Worm (Caenorhabditis elegans) whole organism, L1 larva: ENCODE data around the gene cpg-8.

Experiments
- C04F5.9 ChIP-seq: sonication (generic microtip); optimal IDR thresholded peaks from 2 replicates; lab custom pipeline; 2016; ENCODE audit warnings: missing genetic modification characterization, missing compliant biosample characterization
- C16A3.4 ChIP-seq: fragments of 150-350 bp; optimal IDR thresholded peaks from 2 replicates; lab custom pipeline; 2014; ENCODE audit warnings: missing biosample characterization, missing genetic modification characterization
- F16B12.6 ChIP-seq: fragments of 150-350 bp; optimal IDR thresholded peaks from 2 replicates; lab custom pipeline; 2014; ENCODE audit warnings: missing biosample characterization, missing genetic modification characterization
- aha-1 ChIP-seq: fragments of 150-350 bp; optimal IDR thresholded peaks from 2 replicates; lab custom pipeline; 2014; ENCODE audit warnings: missing biosample characterization, missing genetic modification characterization
- aly-2 ChIP-seq: fragments of 150-350 bp; optimal IDR thresholded peaks from 2 replicates; lab custom pipeline; 2014; ENCODE audit warnings: missing biosample characterization, missing genetic modification characterization
- ama-1 ChIP-seq: fragments of 150-350 bp; optimal IDR thresholded peaks from 2 replicates; lab custom pipeline; 2014
- blmp-1 ChIP-seq: fragments of 150-350 bp; optimal IDR thresholded peaks from 2 replicates; lab custom pipeline; 2014; ENCODE audit warnings: missing biosample characterization, missing genetic modification characterization
- ceh-82 ChIP-seq, 3 experiments: fragments of 150-350 bp in 1 of 3; sonication (generic microtip) in 2 of 3; optimal IDR thresholded peaks; 2 replicates each; lab custom pipeline; 2014 to 2017; ENCODE audit warnings: missing biosample characterization in 3 of 3, missing genetic modification characterization in 3 of 3
- ceh-88 ChIP-seq: fragments of 200-800 bp; sonication (Bioruptor generic); IDR thresholded peaks from 2 replicates; pipeline ENCODE4 v1.3.6; 2022; ENCODE audit warnings: missing genetic modification characterization, missing compliant biosample characterization
- ces-1 ChIP-seq: fragments of 150-350 bp; optimal IDR thresholded peaks from 2 replicates; lab custom pipeline; 2014; ENCODE audit warnings: missing biosample characterization, missing genetic modification reagents, missing genetic modification characterization
- dpl-1 ChIP-seq, 3 experiments: fragments of 150-350 bp in 2 of 3; sonication (generic microtip) in 1 of 3; optimal IDR thresholded peaks; 2 replicates each; lab custom pipeline; 2014 to 2017; ENCODE audit warnings: missing biosample characterization in 3 of 3, missing genetic modification characterization in 3 of 3, missing genetic modification reagents in 3 of 3
- dsc-1 ChIP-seq: sonication (generic microtip); optimal IDR thresholded peaks from 2 replicates; lab custom pipeline; 2016; ENCODE audit warnings: mild to moderate bottlenecking, missing genetic modification characterization, missing compliant biosample characterization
- efl-1 ChIP-seq, 4 experiments: fragments of 150-350 bp; optimal IDR thresholded peaks in 3 of 4; peaks in 1 of 4; 1 replicate in 1 of 4; 2 replicates in 3 of 4; lab custom pipeline; 2014; ENCODE audit warnings: missing biosample characterization in 2 of 4, missing genetic modification characterization in 2 of 4, missing genetic modification reagents in 2 of 4
- egl-27 ChIP-seq, 2 experiments: fragments of 150-350 bp in 1 of 2; sonication (generic microtip); optimal IDR thresholded peaks; 3 replicates each; lab custom pipeline; 2017 to 2018; ENCODE audit warnings: missing biosample characterization in 2 of 2, missing genetic modification characterization in 2 of 2, missing genetic modification reagents in 2 of 2
- elt-2 ChIP-seq: sonication (generic microtip); optimal IDR thresholded peaks from 2 replicates; lab custom pipeline; 2016; ENCODE audit warnings: missing genetic modification characterization, mild to moderate bottlenecking, inconsistent platforms, missing compliant biosample characterization, missing genetic modification reagents
- elt-3 ChIP-seq, 6 experiments: fragments of 150-350 bp in 1 of 6; sonication (generic microtip); optimal IDR thresholded peaks; 2 replicates each; lab custom pipeline; 2017 to 2018; ENCODE audit warnings: missing biosample characterization in 6 of 6, missing genetic modification characterization in 6 of 6, inconsistent platforms in 1 of 6
- ets-5 ChIP-seq: fragments of 200-800 bp; sonication (Bioruptor generic); IDR thresholded peaks from 2 replicates; pipeline ENCODE4 v1.3.6; 2022; ENCODE audit warnings: missing genetic modification characterization, missing compliant biosample characterization
- fos-1 ChIP-seq: fragments of 150-350 bp; optimal IDR thresholded peaks from 2 replicates; lab custom pipeline; 2014; ENCODE audit warnings: missing biosample characterization, missing genetic modification characterization
- grh-1 ChIP-seq: fragments of 200-800 bp; sonication (Bioruptor generic); IDR thresholded peaks from 2 replicates; pipeline ENCODE4 v1.3.6; 2022; ENCODE audit warnings: missing genetic modification reagents, missing genetic modification characterization, missing compliant biosample characterization
- hlh-4 ChIP-seq: sonication (generic microtip); optimal IDR thresholded peaks from 2 replicates; lab custom pipeline; 2016; ENCODE audit warnings: mild to moderate bottlenecking, missing genetic modification characterization, missing compliant biosample characterization
- hpl-2 ChIP-seq: fragments of 150-350 bp; optimal IDR thresholded peaks from 2 replicates; lab custom pipeline; 2014; ENCODE audit warnings: missing biosample characterization, missing genetic modification reagents, missing genetic modification characterization
- irx-1 ChIP-seq: sonication (generic microtip); optimal IDR thresholded peaks from 2 replicates; lab custom pipeline; 2016; ENCODE audit warnings: missing genetic modification characterization, missing compliant biosample characterization
- lin-13 ChIP-seq: fragments of 150-350 bp; optimal IDR thresholded peaks from 2 replicates; lab custom pipeline; 2014; ENCODE audit warnings: missing biosample characterization, missing genetic modification reagents, missing genetic modification characterization
- lin-14 ChIP-seq: fragments of 200-800 bp; sonication (Bioruptor generic); optimal IDR thresholded peaks from 2 replicates; lab custom pipeline; 2018; ENCODE audit warnings: mild to moderate bottlenecking, missing genetic modification characterization, moderate library complexity, missing compliant biosample characterization
- lin-15B ChIP-seq: fragments of 150-350 bp; sonication (generic microtip); optimal IDR thresholded peaks from 3 replicates; lab custom pipeline; 2014; ENCODE audit warnings: missing biosample characterization, missing genetic modification characterization
- lin-35 ChIP-seq, 2 experiments: fragments of 150-350 bp; optimal IDR thresholded peaks; 2 replicates each; lab custom pipeline; 2014; ENCODE audit warnings: missing biosample characterization in 2 of 2, missing genetic modification characterization in 2 of 2, missing genetic modification reagents in 2 of 2
- lin-39 ChIP-seq: fragments of 150-350 bp; optimal IDR thresholded peaks from 2 replicates; lab custom pipeline; 2014; ENCODE audit warnings: missing biosample characterization, missing genetic modification reagents, missing genetic modification characterization
- lir-3 ChIP-seq: sonication (generic microtip); optimal IDR thresholded peaks from 2 replicates; lab custom pipeline; 2016; ENCODE audit warnings: mild to moderate bottlenecking, missing genetic modification characterization, moderate library complexity, missing compliant biosample characterization; ENCODE audit not compliant: poor library complexity
- lsy-2 ChIP-seq, 2 experiments: fragments of 150-350 bp; optimal IDR thresholded peaks; 2 replicates each; lab custom pipeline; 2014; ENCODE audit warnings: missing biosample characterization in 2 of 2, missing genetic modification characterization in 2 of 2
- mdl-1 ChIP-seq, 2 experiments: fragments of 150-350 bp; optimal IDR thresholded peaks; 2 replicates each; lab custom pipeline; 2014 to 2017; ENCODE audit warnings: missing biosample characterization in 2 of 2, missing genetic modification characterization in 2 of 2, inconsistent platforms in 1 of 2
- nhr-11 ChIP-seq: fragments of 150-350 bp; optimal IDR thresholded peaks from 2 replicates; lab custom pipeline; 2014; ENCODE audit warnings: missing biosample characterization, missing genetic modification characterization
- nhr-12 ChIP-seq: sonication (generic microtip); optimal IDR thresholded peaks from 2 replicates; lab custom pipeline; 2017; ENCODE audit warnings: missing biosample characterization, missing genetic modification characterization
- nhr-28 ChIP-seq: fragments of 150-350 bp; optimal IDR thresholded peaks from 2 replicates; lab custom pipeline; 2014; ENCODE audit warnings: missing biosample characterization, missing genetic modification characterization
- nhr-71 ChIP-seq: sonication (generic microtip); optimal IDR thresholded peaks from 2 replicates; lab custom pipeline; 2016; ENCODE audit warnings: mild to moderate bottlenecking, missing genetic modification characterization, moderate library complexity, missing compliant biosample characterization
- nhr-76 ChIP-seq: sonication (generic microtip); optimal IDR thresholded peaks from 2 replicates; lab custom pipeline; 2017; ENCODE audit warnings: missing biosample characterization, missing genetic modification characterization
- nhr-85 ChIP-seq: sonication (generic microtip); peaks from one replicate; lab custom pipeline; 2016; ENCODE audit warnings: missing genetic modification characterization, inconsistent platforms, missing compliant biosample characterization
- nhr-90 ChIP-seq: sonication (generic microtip); optimal IDR thresholded peaks from 2 replicates; lab custom pipeline; 2016; ENCODE audit warnings: mild to moderate bottlenecking, missing genetic modification characterization, missing compliant biosample characterization; ENCODE audit not compliant: poor library complexity
- pax-3 ChIP-seq: fragments of 200-800 bp; sonication (Bioruptor generic); optimal IDR thresholded peaks from 2 replicates; lab custom pipeline; 2018; ENCODE audit warnings: mild to moderate bottlenecking, missing genetic modification characterization, moderate library complexity, missing compliant biosample characterization
- pqm-1 ChIP-seq: sonication (generic microtip); optimal IDR thresholded peaks from 3 replicates; lab custom pipeline; 2017; ENCODE audit warnings: missing biosample characterization, missing genetic modification characterization
- rnt-1 ChIP-seq: sonication (generic microtip); optimal IDR thresholded peaks from 2 replicates; lab custom pipeline; 2016; ENCODE audit warnings: mild to moderate bottlenecking, missing genetic modification characterization, moderate library complexity, missing compliant biosample characterization
- snu-23 ChIP-seq: sonication (generic microtip); optimal IDR thresholded peaks from 2 replicates; lab custom pipeline; 2016; ENCODE audit warnings: missing genetic modification characterization, missing compliant biosample characterization
- sox-4 ChIP-seq: sonication (generic microtip); optimal IDR thresholded peaks from 2 replicates; lab custom pipeline; 2016; ENCODE audit warnings: missing genetic modification characterization, missing compliant biosample characterization
- sptf-1 ChIP-seq: fragments of 150-350 bp; optimal IDR thresholded peaks from 2 replicates; lab custom pipeline; 2014; ENCODE audit warnings: missing biosample characterization, missing genetic modification characterization
- sup-37 ChIP-seq: fragments of 200-800 bp; sonication (Bioruptor generic); optimal IDR thresholded peaks from 2 replicates; lab custom pipeline; 2018; ENCODE audit warnings: mild to moderate bottlenecking, missing genetic modification characterization, missing compliant biosample characterization
- unc-130 ChIP-seq: fragments of 150-350 bp; optimal IDR thresholded peaks from 2 replicates; lab custom pipeline; 2017; ENCODE audit warnings: missing biosample characterization, missing genetic modification characterization, inconsistent platforms
- unc-30 ChIP-seq: sonication (generic microtip); optimal IDR thresholded peaks from 2 replicates; lab custom pipeline; 2017; ENCODE audit warnings: missing biosample characterization, missing genetic modification characterization
- unc-86 ChIP-seq: sonication (generic microtip); optimal IDR thresholded peaks from 2 replicates; lab custom pipeline; 2016; ENCODE audit warnings: missing genetic modification characterization, missing compliant biosample characterization
- vab-15 ChIP-seq: sonication (generic microtip); optimal IDR thresholded peaks from 2 replicates; lab custom pipeline; 2017; ENCODE audit warnings: missing genotype, mild to moderate bottlenecking, missing genetic modification characterization, missing compliant biosample characterization
- xbp-1 ChIP-seq: sonication (generic microtip); optimal IDR thresholded peaks from 2 replicates; lab custom pipeline; 2016; ENCODE audit warnings: missing genetic modification characterization, missing compliant biosample characterization
- ztf-11 ChIP-seq, 2 experiments: sonication (generic microtip); optimal IDR thresholded peaks; 2 replicates each; lab custom pipeline; 2016 to 2017; ENCODE audit warnings: missing genetic modification characterization in 2 of 2, missing biosample characterization in 1 of 2, missing compliant biosample characterization in 1 of 2
- ztf-4 ChIP-seq: fragments of 150-350 bp; optimal IDR thresholded peaks from 2 replicates; lab custom pipeline; 2014; ENCODE audit warnings: missing biosample characterization, missing genetic modification characterization

cpg-8 gene

ce11 chrV:4731154-4731961 lies 39.1 kb upstream of the cpg-8 start, which contains the start of gene F39G3.3:
Gene F39G3.3, plus strand, starts transcription at chrV:4731911.
- TF ChIP-seq F16B12.6 (tag; lab: Kevin White, UChicago) (no peak), dpl-1 (GFP tag; optimal IDR thresholded peaks at IDR 0.05; lab: Kevin White, UChicago) (peak; percentile 19 to 59 (median 46)), lin-15B (tag; lab: Kevin White, UChicago) (no peak), lin-14 (GFP tag; lab: Kevin White, UChicago) (peak; percentile 50), nhr-11 (tag; lab: Kevin White, UChicago) (no peak), nhr-76 (no peak), nhr-71 (tag; lab: Kevin White, UChicago) (peak; percentile 75), aha-1 (tag; lab: Kevin White, UChicago) (no peak), lin-13 (GFP tag; lab: Kevin White, UChicago) (peak; percentile 40), sup-37 (no peak), nhr-28 (tag; lab: Kevin White, UChicago) (no peak), aly-2 (tag; lab: Kevin White, UChicago) (no peak), ceh-82 (tag; optimal IDR thresholded peaks at IDR 0.05; lab: Kevin White, UChicago) (peak; percentile 36 to 55 (median 43)), mdl-1 (tag; optimal IDR thresholded peaks at IDR 0.05; lab: Kevin White, UChicago) (peak in 1 of 2 experiments; percentile 30), sox-4 (tag; lab: Kevin White, UChicago) (no peak), vab-15 (peak; percentile 36), irx-1 (tag; lab: Kevin White, UChicago) (peak; percentile 42), dsc-1 (tag; lab: Kevin White, UChicago) (peak; percentile 73), nhr-85 (peak; percentile 80), blmp-1 (tag; lab: Kevin White, UChicago) (peak; percentile 46), ceh-88 (GFP tag; lab: Robert Waterston, UW) (no peak), lin-35 (GFP tag; optimal IDR thresholded peaks at IDR 0.05; lab: Kevin White, UChicago) (peak; percentile 24 to 49), pax-3 (no peak), unc-30 (tag; lab: Kevin White, UChicago) (no peak), snu-23 (GFP tag; lab: Kevin White, UChicago) (peak; percentile 67), unc-130 (tag; lab: Kevin White, UChicago) (peak; percentile 88), lir-3 (tag; lab: Kevin White, UChicago) (peak; percentile 47), xbp-1 (tag; lab: Kevin White, UChicago) (peak; percentile 58), ztf-4 (tag; lab: Kevin White, UChicago) (no peak), hpl-2 (GFP tag; lab: Kevin White, UChicago) (peak; percentile 4), sptf-1 (tag; lab: Kevin White, UChicago) (no peak), fos-1 (tag; lab: Kevin White, UChicago) (no peak), pqm-1 (tag; lab: Kevin White, UChicago) (no peak), egl-27 (tag; optimal IDR thresholded peaks at IDR 0.05; lab: Kevin White, UChicago) (no peak), nhr-12 (no peak), efl-1 (optimal IDR thresholded peaks at IDR 0.05; lab: Kevin White, UChicago) (peak; percentile 33 to 55), efl-1 (GFP tag; optimal IDR thresholded peaks at IDR 0.05 in 1 of 2; lab: Kevin White, UChicago) (peak; percentile 35 to 95), ets-5 (GFP tag; lab: Robert Waterston, UW) (no peak), ama-1 (lab: Kevin White, UChicago) (no peak), grh-1 (no peak), C16A3.4 (tag; lab: Kevin White, UChicago) (peak; percentile 52), hlh-4 (tag; lab: Kevin White, UChicago) (no peak), ztf-11 (tag; optimal IDR thresholded peaks at IDR 0.05; lab: Kevin White, UChicago) (peak in 1 of 2 experiments; percentile 7), lsy-2 (tag; optimal IDR thresholded peaks at IDR 0.05; lab: Kevin White, UChicago) (peak; percentile 58 to 63), nhr-90 (tag; lab: Kevin White, UChicago) (peak; percentile 69), elt-2 (tag; lab: Kevin White, UChicago) (peak; percentile 30), rnt-1 (peak; percentile 81), lin-39 (tag; lab: Kevin White, UChicago) (peak; percentile 81), elt-3 (tag; optimal IDR thresholded peaks at IDR 0.05; lab: Kevin White, UChicago) (peak in 1 of 6 experiments; percentile 10), C04F5.9 (tag; lab: Kevin White, UChicago) (no peak), unc-86 (tag; lab: Kevin White, UChicago) (peak; percentile 38), ces-1 (GFP tag; lab: Kevin White, UChicago) (no peak)
